Fruit fly (Drosophila melanogaster) whole organism, wandering third instar larva: ENCODE data around the gene Decay.

Source experiments
- Abd-B ChIP-seq: fragments of >200 bp; optimal IDR thresholded peaks from 2 replicates; lab custom pipeline; 2017; ENCODE audit warnings: missing biosample characterization, missing genetic modification characterization
- CG32264 ChIP-seq: fragments of 200-800 bp; sonication (Bioruptor generic); optimal IDR thresholded peaks from 2 replicates; lab custom pipeline; 2016; ENCODE audit warnings: missing biosample characterization, missing genetic modification characterization
- CG9705 ChIP-seq: fragments of 200-800 bp; sonication (Bioruptor generic); optimal IDR thresholded peaks from 2 replicates; lab custom pipeline; 2018; ENCODE audit warnings: missing biosample characterization, mild to moderate bottlenecking, missing genetic modification characterization
- CrebA ChIP-seq: fragments of 200-800 bp; sonication (Bioruptor generic); optimal IDR thresholded peaks from 2 replicates; lab custom pipeline; 2016; ENCODE audit warnings: missing biosample characterization, mild to moderate bottlenecking, missing genetic modification characterization, borderline replicate concordance
- Dfd ChIP-seq: fragments of >200 bp; optimal IDR thresholded peaks from 2 replicates; lab custom pipeline; 2017; ENCODE audit warnings: missing biosample characterization, missing genetic modification characterization
- GATAd ChIP-seq: sonication (Bioruptor generic); optimal IDR thresholded peaks from 2 replicates; lab custom pipeline; 2016; ENCODE audit warnings: missing biosample characterization, missing genetic modification characterization
- HLH106 ChIP-seq: fragments of 200-800 bp; optimal IDR thresholded peaks from 3 replicates; lab custom pipeline; 2019; ENCODE audit warnings: missing biosample characterization, mild to moderate bottlenecking, missing genetic modification characterization, moderate library complexity
- Hnf4 ChIP-seq: fragments of 200-800 bp; sonication (Bioruptor generic); optimal IDR thresholded peaks from 2 replicates; lab custom pipeline; 2016; ENCODE audit warnings: missing biosample characterization, mild to moderate bottlenecking, missing genetic modification characterization
- Hr78 ChIP-seq: fragments of >200 bp; optimal IDR thresholded peaks from 2 replicates; lab custom pipeline; 2017; ENCODE audit warnings: missing biosample characterization, missing genetic modification characterization
- Jra ChIP-seq: sonication (Bioruptor generic); optimal IDR thresholded peaks from 2 replicates; lab custom pipeline; 2016; ENCODE audit warnings: missing biosample characterization, missing genetic modification characterization
- N ChIP-seq: fragments of >200 bp; optimal IDR thresholded peaks from 2 replicates; lab custom pipeline; 2018; ENCODE audit warnings: missing biosample characterization, missing external identifiers, missing genetic modification characterization
- OdsH ChIP-seq: fragments of 200-800 bp; sonication (Bioruptor generic); optimal IDR thresholded peaks from 2 replicates; lab custom pipeline; 2016; ENCODE audit warnings: missing biosample characterization, mild to moderate bottlenecking, missing genetic modification characterization
- Sp1 ChIP-seq: fragments of 200-800 bp; sonication (Bioruptor generic); optimal IDR thresholded peaks from 3 replicates; lab custom pipeline; 2019; ENCODE audit warnings: missing biosample characterization, mild to moderate bottlenecking, missing genetic modification characterization, moderate library complexity
- Vsx2 ChIP-seq: fragments of 200-300, 225-300 bp; sonication (Bioruptor generic); optimal IDR thresholded peaks from 2 replicates; lab custom pipeline; 2018; ENCODE audit warnings: missing biosample characterization, missing genetic modification characterization; ENCODE audit not compliant: partially characterized antibody
- br ChIP-seq: fragments of 200-800 bp; sonication (Bioruptor generic); optimal IDR thresholded peaks from 2 replicates; lab custom pipeline; 2016; ENCODE audit warnings: missing biosample characterization, missing genetic modification characterization
- dmrt93B ChIP-seq: fragments of 200-800 bp; sonication (Bioruptor generic); optimal IDR thresholded peaks from 2 replicates; lab custom pipeline; 2018; ENCODE audit warnings: missing biosample characterization, mild to moderate bottlenecking, missing genetic modification characterization
- dsf ChIP-seq: sonication (Bioruptor generic); optimal IDR thresholded peaks from 2 replicates; lab custom pipeline; 2016; ENCODE audit warnings: missing biosample characterization, missing genetic modification characterization, borderline replicate concordance
- ey ChIP-seq: fragments of 200-800 bp; sonication (Bioruptor generic); optimal IDR thresholded peaks from 2 replicates; lab custom pipeline; 2016; ENCODE audit warnings: missing biosample characterization, missing genetic modification characterization
- foxo ChIP-seq, 2 experiments: fragments of 200-800 bp; sonication (Bioruptor generic); optimal IDR thresholded peaks; 2 replicates in 1 of 2; 3 replicates in 1 of 2; lab custom pipeline; 2016 to 2017; ENCODE audit warnings: missing biosample characterization in 2 of 2, missing genetic modification characterization in 2 of 2
- fru ChIP-seq: fragments of 200-800 bp; sonication (Bioruptor generic); optimal IDR thresholded peaks from 3 replicates; lab custom pipeline; 2016; ENCODE audit warnings: missing biosample characterization, mild to moderate bottlenecking, missing genetic modification characterization
- h ChIP-seq: fragments of 200-800 bp; sonication (Bioruptor generic); optimal IDR thresholded peaks from 3 replicates; lab custom pipeline; 2016; ENCODE audit warnings: missing biosample characterization, mild to moderate bottlenecking, missing genetic modification characterization
- lola ChIP-seq: fragments of >200 bp; optimal IDR thresholded peaks from 2 replicates; lab custom pipeline; 2017; ENCODE audit warnings: missing biosample characterization, missing genetic modification characterization
- pan ChIP-seq: fragments of >200 bp; optimal IDR thresholded peaks from 2 replicates; lab custom pipeline; 2017
- psq ChIP-seq: fragments of 200-800 bp; sonication (Bioruptor generic); optimal IDR thresholded peaks from 3 replicates; lab custom pipeline; 2017; ENCODE audit warnings: missing biosample characterization, mild to moderate bottlenecking, missing genetic modification characterization, moderate library complexity
- rgr ChIP-seq: fragments of 200-800 bp; sonication (Bioruptor generic); optimal IDR thresholded peaks from 3 replicates; lab custom pipeline; 2016; ENCODE audit warnings: missing biosample characterization, mild to moderate bottlenecking, missing genetic modification characterization
- tai ChIP-seq: sonication (Bioruptor generic); optimal IDR thresholded peaks from 2 replicates; lab custom pipeline; 2016; ENCODE audit warnings: missing biosample characterization, missing genetic modification characterization
- woc ChIP-seq: sonication (Bioruptor generic); optimal IDR thresholded peaks from 2 replicates; lab custom pipeline; 2016; ENCODE audit warnings: missing biosample characterization, mild to moderate bottlenecking, missing genetic modification characterization

Decay gene

dm6 chr3R:16500919-16501851, at the start of gene Decay:
Gene Decay (minus strand): TSS chr3R:16501050.
- TF ChIP-seq br (GFP tag; lab: Kevin White, UChicago) (peak; percentile 8), GATAd (GFP tag; lab: Kevin White, UChicago) (no peak), foxo (GFP tag; optimal IDR thresholded peaks at IDR 0.05; lab: Kevin White, UChicago) (peak in 1 of 2 experiments; percentile 28), Vsx2 (GFP tag; lab: Kevin White, UChicago) (peak; percentile 90), N (GFP tag; lab: Kevin White, UChicago) (no peak), ey (peak; percentile 16), rgr (peak; percentile 40), OdsH (GFP tag; lab: Kevin White, UChicago) (peak; percentile 28), fru (GFP tag; lab: Kevin White, UChicago) (peak; percentile 47), Hnf4 (GFP tag; lab: Kevin White, UChicago) (peak; percentile 26), h (GFP tag; lab: Kevin White, UChicago) (peak; percentile 28)

dm6 chr3R:16545705-16546104, 44.9 kb upstream of the Decay start:
- TF ChIP-seq Hnf4 (GFP tag; lab: Kevin White, UChicago) (no peak), ey (no peak), pan (lab: Kevin White, UChicago) (no peak), dmrt93B (GFP tag; lab: Kevin White, UChicago) (no peak), Jra (no peak), CrebA (GFP tag; lab: Kevin White, UChicago) (no peak), h (GFP tag; lab: Kevin White, UChicago) (no peak), fru (GFP tag; lab: Kevin White, UChicago) (no peak), Vsx2 (GFP tag; lab: Kevin White, UChicago) (no peak), lola (GFP tag; lab: Kevin White, UChicago) (no peak), OdsH (GFP tag; lab: Kevin White, UChicago) (no peak), woc (no peak), HLH106 (no peak), Abd-B (no peak), dsf (GFP tag; lab: Kevin White, UChicago) (no peak), Sp1 (GFP tag; lab: Kevin White, UChicago) (no peak), CG32264 (GFP tag; lab: Kevin White, UChicago) (no peak), Hr78 (GFP tag; lab: Kevin White, UChicago) (no peak), rgr (no peak)

dm6 chr3R:16542538-16542937, 41.7 kb upstream of the Decay start:
- TF ChIP-seq CrebA (GFP tag; lab: Kevin White, UChicago), result no peak
- no peak for TF ChIP-seq OdsH (GFP tag; lab: Kevin White, UChicago)
- TF ChIP-seq N (GFP tag; lab: Kevin White, UChicago), result no peak
- TF ChIP-seq pan (lab: Kevin White, UChicago), result no peak
- TF ChIP-seq fru (GFP tag; lab: Kevin White, UChicago), result no peak

DNA sequence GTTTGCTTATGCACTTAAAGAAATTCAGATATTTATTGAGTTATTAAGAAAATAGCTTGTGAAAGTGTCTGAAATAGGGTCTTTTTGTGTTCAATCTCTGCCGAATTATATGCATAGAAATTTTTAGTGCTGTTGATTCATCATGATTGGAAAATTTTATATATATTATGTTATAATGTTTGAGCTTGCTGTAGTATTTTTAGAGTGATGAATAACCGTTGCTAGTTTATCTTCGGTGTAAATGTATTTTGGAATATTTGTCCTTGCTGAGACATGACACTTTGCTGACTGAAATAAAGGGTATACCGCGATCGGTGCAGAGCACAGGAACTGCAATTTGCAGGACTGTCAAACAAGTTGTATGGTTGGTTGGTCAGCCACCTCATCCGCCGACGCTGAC, 41.1 kb upstream of the Decay start:
- TF ChIP-seq psq (GFP tag; lab: Kevin White, UChicago) (peak; percentile 2), woc (peak; percentile 7), OdsH (GFP tag; lab: Kevin White, UChicago) (no peak)

DNA sequence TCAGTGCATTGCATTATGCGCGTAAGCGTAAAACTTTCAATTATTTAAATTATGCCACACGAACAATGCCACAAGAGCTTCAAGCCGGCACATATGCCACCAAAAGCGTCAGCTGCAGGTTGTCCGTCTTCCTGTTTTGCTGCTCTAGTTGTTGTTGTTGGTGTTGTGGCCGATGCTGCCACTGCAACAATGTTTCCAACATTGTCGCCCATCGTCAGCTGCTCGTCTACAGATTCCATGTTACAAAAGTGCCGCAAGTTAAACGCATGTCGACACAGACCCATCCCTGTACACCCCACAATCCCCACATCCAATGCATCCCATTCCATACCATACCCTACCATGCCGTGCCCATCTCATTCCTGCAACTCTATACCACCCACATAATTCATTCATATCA, 40.4 kb upstream of the Decay start:
- TF ChIP-seq tai (no peak), lola (GFP tag; lab: Kevin White, UChicago) (no peak), CG9705 (no peak), psq (GFP tag; lab: Kevin White, UChicago) (no peak), Hnf4 (GFP tag; lab: Kevin White, UChicago) (no peak), br (GFP tag; lab: Kevin White, UChicago) (no peak), GATAd (GFP tag; lab: Kevin White, UChicago) (no peak), dsf (GFP tag; lab: Kevin White, UChicago) (no peak), Sp1 (GFP tag; lab: Kevin White, UChicago) (no peak), woc (no peak), Abd-B (no peak), Dfd (GFP tag; lab: Kevin White, UChicago) (no peak)
